Fruit fly (Drosophila melanogaster) ovary, adult (tissue): Measurements from ENCODE around the gene Prat2.

Source experiments
- CG17801 ChIP-seq: fragments of 200-800 bp; optimal IDR thresholded peaks from 2 replicates; lab custom pipeline; 2019; ENCODE audit warnings: missing biosample characterization, mild to moderate bottlenecking, missing genetic modification characterization, moderate library complexity; ENCODE audit not compliant: partially characterized antibody

The Prat2 gene

DNA sequence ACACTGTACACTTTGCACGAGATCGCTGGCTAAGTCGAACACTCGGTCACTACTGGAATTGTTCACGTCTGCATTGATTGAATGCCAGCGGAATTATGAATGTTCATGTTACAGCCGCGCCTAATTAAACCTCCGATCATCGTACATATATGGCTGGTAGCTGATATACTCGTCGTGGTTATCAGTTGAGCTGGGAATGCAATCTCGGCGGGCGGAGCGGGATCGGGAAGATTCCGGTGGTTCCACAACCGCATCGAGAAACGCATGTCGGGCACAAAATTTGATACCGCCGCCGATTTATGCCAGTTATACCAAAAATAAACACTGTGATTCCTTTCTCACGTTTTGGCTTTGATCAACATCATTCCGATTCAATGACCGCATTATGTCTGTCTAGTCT, at the start of gene Prat2:
Prat2 (minus strand) TSS at position 101 of the 400 bp plus-strand sequence.
- no peak for TF ChIP-seq CG17801 (GFP tag; lab: Kevin White, UChicago)

DNA sequence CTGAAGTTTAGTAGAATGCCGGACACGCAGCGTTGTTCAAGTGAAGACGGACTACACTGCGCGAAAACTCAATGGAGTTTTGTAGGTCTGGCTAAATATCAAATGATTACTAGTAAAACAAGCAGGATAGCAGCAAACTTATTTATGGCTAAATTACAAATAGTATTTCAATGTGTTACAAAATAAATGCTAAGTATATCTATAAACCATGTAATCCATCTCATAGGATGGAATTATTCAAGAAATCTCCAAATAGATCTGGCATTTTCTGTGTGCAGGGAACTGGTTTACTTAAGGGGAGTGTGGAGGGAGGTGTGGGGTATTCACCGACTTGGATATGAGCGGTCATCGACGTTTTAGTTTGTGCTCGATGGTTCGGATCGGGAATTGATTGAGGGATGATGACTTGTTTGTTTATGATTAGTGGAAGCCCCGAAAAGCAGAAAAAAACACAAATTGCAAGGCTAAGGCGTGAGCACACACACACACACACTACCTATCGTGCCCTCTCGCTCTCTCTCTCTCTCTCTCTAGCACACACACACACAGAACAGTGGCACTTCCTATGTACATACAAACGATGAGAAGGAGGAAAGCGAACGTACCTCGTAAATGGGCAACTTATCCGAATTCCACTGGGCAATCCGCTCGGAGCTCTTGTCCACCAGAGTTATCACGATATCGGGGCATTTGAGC, 49.3 kb upstream of the Prat2 start:
- no peak for TF ChIP-seq CG17801 (GFP tag; lab: Kevin White, UChicago)

DNA sequence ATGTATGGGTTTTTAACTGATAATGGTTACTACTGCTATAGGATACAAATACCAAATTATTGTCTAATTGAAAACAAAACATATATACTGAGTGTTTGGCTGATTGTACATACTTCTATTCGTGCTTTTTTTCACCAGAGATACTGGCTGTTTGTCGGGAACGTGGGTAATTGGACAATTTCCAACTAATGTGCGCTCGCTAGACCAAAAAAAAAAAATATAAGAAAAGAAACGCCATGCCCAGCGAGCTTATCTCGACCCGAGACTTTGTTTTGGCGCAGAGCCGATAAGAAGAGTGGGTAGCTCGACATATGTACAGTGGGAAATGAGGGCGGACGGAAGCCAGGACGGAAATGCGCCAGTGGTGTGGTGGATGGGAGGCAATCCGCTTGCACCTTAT, 48.5 kb upstream of the Prat2 start:
- TF ChIP-seq CG17801 (GFP tag; lab: Kevin White, UChicago): no peak

- TF ChIP-seq CG17801 (GFP tag; lab: Kevin White, UChicago): no peak
Observed at dm6 chr3L:6961992-6962570, 47.4 kb upstream of the Prat2 start.

DNA sequence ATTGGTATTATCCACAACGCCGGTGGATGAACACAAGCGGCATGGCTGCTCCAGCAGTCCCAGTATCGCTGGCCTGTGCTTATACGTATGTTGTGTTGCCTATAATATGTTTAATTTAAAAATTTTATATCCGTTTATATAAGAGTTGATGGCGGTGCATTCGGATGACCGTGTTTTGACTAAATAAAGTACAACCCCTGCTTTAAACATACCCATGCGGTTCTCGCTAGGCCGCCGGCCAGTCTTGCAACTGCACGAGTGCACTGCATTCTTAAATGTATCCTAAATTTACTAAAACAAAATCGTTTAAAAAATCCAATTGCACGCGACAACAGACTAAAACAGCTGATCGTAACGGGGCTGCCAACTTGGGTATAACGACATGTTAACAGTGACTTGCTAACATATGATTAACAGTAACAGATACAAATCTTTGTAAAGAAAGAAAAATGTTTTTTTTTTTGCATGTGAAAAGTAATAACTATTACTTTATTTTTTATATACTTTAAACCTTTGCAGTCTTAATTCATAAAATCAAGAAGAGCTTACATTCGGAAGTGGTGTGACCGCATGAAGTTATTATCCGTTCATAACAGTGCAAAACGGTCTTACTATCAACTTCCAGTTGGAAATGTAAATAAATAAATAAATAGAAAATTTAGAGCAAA, 43.2 kb upstream of the Prat2 start, which contains the start of the genes Uqcc1 and Surf1:
Uqcc1 (minus strand) TSS at position 356 of the 668 bp plus-strand sequence.
Surf1 (plus strand) TSS at position 594 of the 668 bp plus-strand sequence.
- no peak for TF ChIP-seq CG17801 (GFP tag; lab: Kevin White, UChicago)

dm6 chr3L:6955254-6956229, 40.9 kb upstream of the Prat2 start, which contains the start of the genes CG10077 and CG9948:
TSS of gene CG10077 (minus strand) at chr3L:6955904.
TSS of gene CG9948 (plus strand) at chr3L:6955991.
- TF ChIP-seq CG17801 (GFP tag; lab: Kevin White, UChicago): peak; percentile 94

DNA sequence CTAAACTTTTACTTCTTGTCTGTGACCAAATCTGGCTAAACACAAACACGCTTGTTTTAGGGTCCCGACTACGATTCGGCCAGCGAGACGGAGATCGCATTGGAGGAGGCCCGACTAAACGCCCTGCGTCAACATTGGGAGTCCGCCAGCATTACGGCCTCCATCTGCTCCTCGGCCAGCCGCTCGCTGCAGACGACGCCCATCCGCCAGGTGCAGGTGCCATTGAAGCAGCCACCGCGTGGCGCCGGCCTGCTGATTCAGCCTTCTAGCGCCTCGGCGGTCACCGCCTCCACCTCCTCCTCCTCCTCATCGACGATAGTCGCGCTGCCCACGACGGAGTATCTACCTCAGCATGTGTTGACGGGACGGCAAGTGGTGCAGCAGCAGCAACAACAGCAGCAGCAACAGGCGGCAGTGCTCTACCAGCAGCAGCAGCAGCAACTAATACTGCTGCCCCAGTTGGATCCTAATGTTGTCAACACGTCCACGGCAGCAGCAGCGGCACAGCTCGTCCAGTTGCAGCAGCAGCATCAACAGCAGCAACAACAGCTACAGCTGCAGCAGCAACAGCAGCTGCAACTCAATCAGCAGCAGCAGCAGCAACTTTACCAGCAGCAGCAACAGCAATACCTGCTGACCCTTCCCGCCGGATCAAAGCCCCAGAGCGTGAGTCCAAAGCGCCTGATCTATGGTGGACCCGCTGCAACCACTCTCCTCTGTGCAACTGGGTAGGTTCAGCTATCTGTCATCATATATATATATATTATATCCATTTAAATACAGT, 32.7 kb upstream of the Prat2 start:
- TF ChIP-seq CG17801 (GFP tag; lab: Kevin White, UChicago): no peak

- TF ChIP-seq CG17801 (GFP tag; lab: Kevin White, UChicago): no peak
Observed at dm6 chr3L:6945357-6945756, 30.7 kb upstream of the Prat2 start.

- no peak for TF ChIP-seq CG17801 (GFP tag; lab: Kevin White, UChicago)
Observed at dm6 chr3L:6943948-6944319, 29.3 kb upstream of the Prat2 start.

DNA sequence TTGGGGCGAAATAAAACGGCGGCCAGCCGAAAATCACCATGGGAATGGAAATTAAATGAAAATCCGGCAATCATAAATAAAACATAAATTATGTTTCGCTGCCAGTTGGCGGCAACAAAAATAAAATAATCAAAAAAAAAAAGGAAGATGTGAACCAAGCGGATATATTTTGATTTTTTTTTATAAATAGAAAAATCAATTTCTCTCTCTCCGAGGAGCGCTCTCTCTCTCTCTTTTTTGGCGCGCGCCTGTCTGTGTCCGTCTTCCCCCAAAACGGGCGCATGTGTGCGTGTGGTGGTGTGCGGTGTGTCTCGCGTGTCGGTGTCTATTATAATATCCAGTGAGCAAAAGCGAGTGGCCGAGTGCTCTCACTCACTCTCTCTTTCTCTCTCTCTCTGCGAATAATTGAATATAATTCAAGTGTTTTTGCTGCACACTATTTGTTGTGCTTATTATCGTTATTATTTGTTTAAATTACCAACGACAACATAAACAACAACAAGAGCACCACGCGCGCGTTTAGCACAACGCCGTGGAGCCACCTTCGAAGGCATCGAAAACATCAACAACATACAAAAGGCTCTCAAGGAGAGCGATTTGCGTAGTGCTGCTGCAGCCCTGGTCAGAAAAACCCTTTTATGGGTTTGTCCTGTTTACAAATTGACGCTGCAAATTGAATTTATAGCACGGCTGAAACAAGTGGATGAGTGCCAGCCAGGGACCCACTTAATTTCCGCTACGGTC, 28.7 kb upstream of the Prat2 start:
- no peak for TF ChIP-seq CG17801 (GFP tag; lab: Kevin White, UChicago)

DNA sequence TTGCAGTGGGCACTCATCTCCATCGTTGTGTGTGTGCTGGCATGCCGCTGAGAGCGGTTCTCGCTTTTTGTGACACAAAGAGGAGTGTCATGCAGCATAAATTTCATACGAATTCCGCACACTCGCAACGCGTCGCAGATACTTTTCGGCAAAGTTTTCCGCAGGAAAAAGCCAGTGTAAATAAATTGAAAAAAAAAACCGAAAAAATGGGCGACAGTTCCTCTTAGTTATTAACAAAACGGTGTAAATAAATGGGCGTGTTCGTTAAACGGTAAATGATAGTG, 28.1 kb upstream of the Prat2 start, which contains the start of gene tow:
tow (plus strand) TSS at position 26 of the 284 bp plus-strand sequence.
- TF ChIP-seq CG17801 (GFP tag; lab: Kevin White, UChicago): no peak

DNA sequence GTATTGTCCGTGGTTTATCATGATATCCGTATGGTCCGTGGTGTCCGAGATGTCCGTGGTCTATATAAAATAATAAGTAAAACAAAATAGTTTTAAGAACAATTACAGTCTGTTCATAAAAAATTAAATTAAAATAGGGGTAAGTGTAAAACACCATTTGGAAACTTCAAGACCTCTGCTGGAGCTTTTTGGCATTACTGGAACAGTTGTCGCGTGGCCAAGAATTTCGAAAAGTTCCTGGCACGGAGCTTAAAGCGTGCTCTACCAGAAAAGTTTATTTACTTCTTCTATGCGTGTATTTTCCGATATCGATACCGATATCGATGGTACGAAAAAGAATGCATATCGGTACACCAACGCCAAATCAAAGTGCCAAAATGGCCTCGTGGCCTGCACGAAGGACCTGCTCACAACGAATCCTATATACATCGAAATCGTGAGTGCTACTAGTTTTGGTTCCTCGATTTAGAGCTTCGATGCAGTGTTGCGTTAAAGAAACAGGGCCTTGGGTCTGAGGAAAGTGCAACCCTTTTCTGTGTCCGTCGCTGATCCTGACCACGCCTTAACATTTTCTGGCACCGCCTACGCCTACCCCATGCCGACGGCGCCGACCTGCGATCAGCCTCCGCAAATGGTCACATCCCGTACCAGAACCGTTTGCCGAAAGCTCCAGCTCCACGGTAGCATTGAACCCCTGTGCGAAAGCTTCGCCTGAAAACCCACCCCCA, 27.6 kb upstream of the Prat2 start:
- no peak for TF ChIP-seq CG17801 (GFP tag; lab: Kevin White, UChicago)
